Worm (Caenorhabditis elegans): ENCODE measurements around the gene F48E8.2.

DNA sequence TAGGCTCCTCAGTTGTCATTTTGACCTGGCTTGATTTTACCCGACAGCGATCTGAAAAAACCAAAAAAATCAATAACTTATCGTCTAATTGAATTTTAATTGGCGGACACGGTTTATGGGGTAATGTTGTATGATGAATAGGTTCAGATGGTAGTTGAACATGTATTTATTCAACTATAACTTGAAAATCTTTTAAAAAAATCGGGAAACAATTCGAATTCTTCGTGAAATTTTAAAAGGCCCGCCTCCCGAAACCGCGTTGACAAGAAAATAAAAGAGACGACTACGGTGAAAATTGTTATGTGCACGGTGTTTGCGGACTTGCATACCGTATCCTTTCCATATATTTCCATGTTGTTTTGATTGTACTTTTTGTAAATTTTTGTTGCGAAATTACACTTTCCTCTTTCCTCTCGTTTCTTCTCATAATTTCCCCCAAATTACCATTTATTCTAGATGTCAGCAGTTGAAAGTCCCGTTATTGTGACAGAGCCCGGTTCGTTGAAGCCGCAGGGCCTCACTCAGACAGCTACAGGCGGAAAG, 21.4 kb upstream of the F48E8.2 start, which contains the start of the genes T24G10.2 and disl-2:
- TF ChIP-seq unc-62 (GFP tag; optimal IDR thresholded peaks at IDR 0.05), result no peak
- TF ChIP-seq F57C9.4 (tag; optimal IDR thresholded peaks at IDR 0.05), result no peak
